Worm (Caenorhabditis elegans) whole organism, L4/young adult: Measurements from ENCODE around the gene sdz-7.

ENCODE experiments used
- dao-5 ChIP-seq: sonication (generic microtip); optimal IDR thresholded peaks from 2 replicates; lab custom pipeline; 2016; ENCODE audit warnings: missing genotype, missing genetic modification characterization, moderate library complexity, missing compliant biosample characterization
- him-1 ChIP-seq: sonication (generic microtip); optimal IDR thresholded peaks from 2 replicates; lab custom pipeline; 2016; ENCODE audit warnings: missing genotype, missing genetic modification reagents, missing genetic modification characterization, missing compliant biosample characterization

ce11 chrII:3896920-3897319, 19.1 kb upstream of the sdz-7 start:
- no peak for TF ChIP-seq dao-5 (tag; lab: Kevin White, UChicago)
- TF ChIP-seq him-1 (tag; lab: Kevin White, UChicago), result no peak
